Worm (Caenorhabditis elegans): Measurements from ENCODE around the gene F54D12.2.

F54D12.2 gene

DNA sequence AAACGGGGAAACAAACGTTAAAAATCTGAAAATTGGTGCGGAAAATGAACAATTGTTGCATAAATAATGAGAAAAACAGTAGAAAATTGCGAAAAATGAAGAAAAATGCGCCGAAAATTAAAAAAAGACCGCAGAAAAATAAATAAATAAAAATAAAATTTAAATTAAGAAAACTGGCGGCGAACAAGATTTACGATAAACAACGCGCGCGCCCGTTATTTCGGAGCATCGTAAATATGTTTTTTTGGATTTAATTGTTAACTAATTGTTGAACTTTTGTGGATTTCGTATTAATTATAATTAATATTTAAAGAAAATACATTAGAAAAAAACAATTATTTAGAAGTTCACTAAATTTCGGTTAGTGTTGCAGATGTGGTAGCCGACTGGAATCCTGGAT, 21.7 kb upstream of the F54D12.2 start:
- TF ChIP-seq nhr-43 (tag; optimal IDR thresholded peaks at IDR 0.05; ENCODE audit: poor library complexity, severe bottlenecking) (no peak), egl-5 (tag; optimal IDR thresholded peaks at IDR 0.05) (no peak), lin-39 (tag; optimal IDR thresholded peaks at IDR 0.05) (no peak), ceh-9 (tag; optimal IDR thresholded peaks at IDR 0.05) (no peak), sea-2 (GFP tag; optimal IDR thresholded peaks at IDR 0.05) (no peak), skn-1 (tag; optimal IDR thresholded peaks at IDR 0.05) (no peak), ztf-11 (tag; optimal IDR thresholded peaks at IDR 0.05) (no peak), R02D3.7 (tag; optimal IDR thresholded peaks at IDR 0.05) (no peak), nhr-23 (tag; optimal IDR thresholded peaks at IDR 0.05) (no peak), pha-4 (tag; optimal IDR thresholded peaks at IDR 0.05) (no peak), ZK546.5 (tag; optimal IDR thresholded peaks at IDR 0.05) (no peak), pqm-1 (tag; optimal IDR thresholded peaks at IDR 0.05) (no peak), nhr-237 (tag; optimal IDR thresholded peaks at IDR 0.05) (no peak), lsy-12 (tag; optimal IDR thresholded peaks at IDR 0.05) (no peak), nfya-1 (tag; optimal IDR thresholded peaks at IDR 0.05; ENCODE audit: insufficient read depth) (no peak), ceh-16 (tag; optimal IDR thresholded peaks at IDR 0.05) (no peak), fos-1 (tag; optimal IDR thresholded peaks at IDR 0.05) (no peak), jun-1 (tag; optimal IDR thresholded peaks at IDR 0.05) (no peak), snpc-4 (tag; optimal IDR thresholded peaks at IDR 0.05) (no peak), ztf-4 (tag; optimal IDR thresholded peaks at IDR 0.05) (no peak)

DNA sequence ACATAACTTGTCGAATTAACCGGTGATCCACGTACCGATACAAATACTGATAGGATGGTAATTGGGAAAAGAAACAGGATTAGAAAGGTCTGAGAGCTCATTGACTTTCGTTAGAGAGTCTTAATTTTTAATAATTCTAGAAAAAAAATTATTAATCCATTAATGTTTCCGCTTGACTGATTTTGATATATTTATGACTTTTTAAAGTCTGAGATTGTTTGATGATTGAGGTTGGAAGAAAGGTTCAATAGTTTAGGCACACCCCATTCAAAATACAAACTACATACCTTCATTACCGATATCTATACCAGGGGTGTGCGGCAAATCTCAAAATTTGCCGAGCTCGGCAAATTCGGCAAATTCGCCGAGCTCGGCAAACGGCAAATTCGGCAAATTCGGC, 20.2 kb upstream of the F54D12.2 start, which contains the start of gene F54D12.10:
Gene F54D12.10 (minus strand): TSS at position 101 of the 400 bp plus-strand sequence.
- TF ChIP-seq ceh-82 (tag; optimal IDR thresholded peaks at IDR 0.05) = no peak
- no peak for TF ChIP-seq nhr-11 (tag; optimal IDR thresholded peaks at IDR 0.05)
- no peak for TF ChIP-seq jun-1 (tag; optimal IDR thresholded peaks at IDR 0.05)
- no peak for TF ChIP-seq mdl-1 (tag; optimal IDR thresholded peaks at IDR 0.05)
- no peak for TF ChIP-seq egl-27 (tag; optimal IDR thresholded peaks at IDR 0.05)
- no peak for TF ChIP-seq ztf-11 (tag; optimal IDR thresholded peaks at IDR 0.05)
- no peak for TF ChIP-seq fos-1 (tag; optimal IDR thresholded peaks at IDR 0.05)
- no peak for TF ChIP-seq ceh-28 (tag; optimal IDR thresholded peaks at IDR 0.05)
- no peak for TF ChIP-seq mml-1 (tag; optimal IDR thresholded peaks at IDR 0.05)
- no peak for TF ChIP-seq aly-2 (tag; optimal IDR thresholded peaks at IDR 0.05)
- TF ChIP-seq pqm-1 (tag; optimal IDR thresholded peaks at IDR 0.05) = no peak

DNA sequence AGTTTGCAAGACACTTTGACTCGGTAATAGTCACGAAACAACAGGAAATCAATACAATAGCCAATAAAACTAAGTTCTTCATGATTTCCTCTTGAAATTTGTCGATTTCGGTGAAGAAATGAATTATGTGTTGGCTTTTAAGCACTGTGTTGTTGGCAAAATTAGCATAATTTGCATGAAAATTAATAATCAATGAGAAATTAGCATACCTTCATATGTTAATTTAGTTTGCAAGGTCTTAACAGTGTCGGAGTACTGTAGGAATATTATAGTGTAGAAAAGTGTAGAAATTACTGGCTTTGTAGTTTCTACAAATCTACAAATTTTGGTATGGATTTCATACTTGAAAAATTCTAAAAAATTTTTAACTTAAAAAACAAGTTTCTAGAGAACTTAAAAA, 16.9 kb upstream of the F54D12.2 start, which contains the start of gene F54D12.9:
Gene F54D12.9 (minus strand): TSS at position 101 of the 400 bp plus-strand sequence.
- TF ChIP-seq elt-3 (tag; optimal IDR thresholded peaks at IDR 0.05) (no peak), fkh-10 (GFP tag; optimal IDR thresholded peaks at IDR 0.05) (no peak), R02D3.7 (tag; optimal IDR thresholded peaks at IDR 0.05) (no peak), pqm-1 (tag; optimal IDR thresholded peaks at IDR 0.05) (no peak), snpc-4 (tag; optimal IDR thresholded peaks at IDR 0.05) (no peak), nfya-1 (tag; optimal IDR thresholded peaks at IDR 0.05; ENCODE audit: insufficient read depth) (no peak), nhr-67 (tag; optimal IDR thresholded peaks at IDR 0.05) (no peak), nhr-23 (tag; optimal IDR thresholded peaks at IDR 0.05) (no peak), skn-1 (tag; optimal IDR thresholded peaks at IDR 0.05) (no peak), lsy-12 (tag; optimal IDR thresholded peaks at IDR 0.05) (no peak), lin-15B (tag; optimal IDR thresholded peaks at IDR 0.05) (no peak), lin-39 (tag; optimal IDR thresholded peaks at IDR 0.05) (no peak), ama-1 (optimal IDR thresholded peaks at IDR 0.05) (no peak), mdl-1 (tag; optimal IDR thresholded peaks at IDR 0.05) (no peak), nhr-43 (tag; optimal IDR thresholded peaks at IDR 0.05; ENCODE audit: poor library complexity, severe bottlenecking) (no peak), fkh-2 (tag; optimal IDR thresholded peaks at IDR 0.05) (no peak), nhr-76 (tag; optimal IDR thresholded peaks at IDR 0.05) (no peak), mml-1 (tag; optimal IDR thresholded peaks at IDR 0.05) (no peak)

DNA sequence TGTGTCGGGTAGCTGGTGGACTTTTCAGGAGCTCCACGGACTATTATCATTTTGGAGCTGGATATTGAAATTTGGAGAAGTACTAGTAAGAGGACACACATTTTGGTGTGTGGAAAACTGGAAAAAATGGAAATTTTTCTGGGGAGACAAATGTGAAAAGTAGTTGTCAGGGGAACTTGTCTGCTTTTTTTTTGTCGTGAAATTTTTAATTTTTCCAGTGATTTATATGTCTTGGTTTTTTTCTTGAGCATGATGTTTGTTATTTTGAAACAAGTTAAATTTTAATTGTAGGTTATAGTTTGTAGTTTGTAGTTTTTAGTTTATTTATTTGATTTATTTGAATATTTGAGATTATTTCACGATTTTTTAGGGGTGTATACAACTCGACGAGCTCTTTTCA, 13.2 kb upstream of the F54D12.2 start, which contains the start of gene F54D12.7:
Gene F54D12.7 (minus strand): TSS at position 101 of the 400 bp plus-strand sequence.
- no peak for TF ChIP-seq zag-1 (tag; optimal IDR thresholded peaks at IDR 0.05)
- TF ChIP-seq fkh-10 (GFP tag; optimal IDR thresholded peaks at IDR 0.05) = no peak
- no peak for TF ChIP-seq ama-1 (optimal IDR thresholded peaks at IDR 0.05)
- TF ChIP-seq mml-1 (tag; optimal IDR thresholded peaks at IDR 0.05) = no peak
- TF ChIP-seq nhr-23 (tag; optimal IDR thresholded peaks at IDR 0.05) = no peak
- no peak for TF ChIP-seq fkh-2 (tag; optimal IDR thresholded peaks at IDR 0.05)
- no peak for TF ChIP-seq egl-27 (tag; optimal IDR thresholded peaks at IDR 0.05)
- TF ChIP-seq eor-1 (tag; optimal IDR thresholded peaks at IDR 0.05) = no peak
- no peak for TF ChIP-seq nhr-25 (tag; optimal IDR thresholded peaks at IDR 0.05)
- TF ChIP-seq jun-1 (tag; optimal IDR thresholded peaks at IDR 0.05) = no peak
- TF ChIP-seq daf-12 (tag; optimal IDR thresholded peaks at IDR 0.05) = no peak
- TF ChIP-seq nfya-1 (tag; optimal IDR thresholded peaks at IDR 0.05; ENCODE audit: insufficient read depth) = no peak
- no peak for TF ChIP-seq aly-2 (tag; optimal IDR thresholded peaks at IDR 0.05)
- no peak for TF ChIP-seq lin-15B (tag; optimal IDR thresholded peaks at IDR 0.05)
- no peak for TF ChIP-seq sea-2 (GFP tag; optimal IDR thresholded peaks at IDR 0.05)
- TF ChIP-seq pqm-1 (tag; optimal IDR thresholded peaks at IDR 0.05) = no peak
- no peak for TF ChIP-seq elt-2 (tag; optimal IDR thresholded peaks at IDR 0.05)
- TF ChIP-seq pha-4 (tag; optimal IDR thresholded peaks at IDR 0.05) = no peak
- TF ChIP-seq elt-3 (tag; optimal IDR thresholded peaks at IDR 0.05) = no peak
